Fruit fly (Drosophila melanogaster): Measurements from ENCODE around the gene Rpn12R.

Rpn12R gene

dm6 chr3L:15042470-15042869 lies at the start of gene Rpn12R:
Gene Rpn12R (minus strand): TSS chr3L:15042570.
- TF ChIP-seq toy (GFP tag; IDR thresholded peaks at IDR 0.05) (no peak), CG4424 (GFP tag; optimal IDR thresholded peaks at IDR 0.05) (no peak), Nf-YA (GFP tag; IDR thresholded peaks at IDR 0.05) (no peak), CG9609 (GFP tag; optimal IDR thresholded peaks at IDR 0.05) (no peak), Opbp (GFP tag; IDR thresholded peaks at IDR 0.05; ENCODE audit: partially characterized antibody) (no peak), E2f2 (GFP tag; IDR thresholded peaks at IDR 0.05) (no peak), kah (GFP tag; optimal IDR thresholded peaks at IDR 0.05) (no peak), CG13123 (GFP tag; optimal IDR thresholded peaks at IDR 0.05) (no peak)

DNA sequence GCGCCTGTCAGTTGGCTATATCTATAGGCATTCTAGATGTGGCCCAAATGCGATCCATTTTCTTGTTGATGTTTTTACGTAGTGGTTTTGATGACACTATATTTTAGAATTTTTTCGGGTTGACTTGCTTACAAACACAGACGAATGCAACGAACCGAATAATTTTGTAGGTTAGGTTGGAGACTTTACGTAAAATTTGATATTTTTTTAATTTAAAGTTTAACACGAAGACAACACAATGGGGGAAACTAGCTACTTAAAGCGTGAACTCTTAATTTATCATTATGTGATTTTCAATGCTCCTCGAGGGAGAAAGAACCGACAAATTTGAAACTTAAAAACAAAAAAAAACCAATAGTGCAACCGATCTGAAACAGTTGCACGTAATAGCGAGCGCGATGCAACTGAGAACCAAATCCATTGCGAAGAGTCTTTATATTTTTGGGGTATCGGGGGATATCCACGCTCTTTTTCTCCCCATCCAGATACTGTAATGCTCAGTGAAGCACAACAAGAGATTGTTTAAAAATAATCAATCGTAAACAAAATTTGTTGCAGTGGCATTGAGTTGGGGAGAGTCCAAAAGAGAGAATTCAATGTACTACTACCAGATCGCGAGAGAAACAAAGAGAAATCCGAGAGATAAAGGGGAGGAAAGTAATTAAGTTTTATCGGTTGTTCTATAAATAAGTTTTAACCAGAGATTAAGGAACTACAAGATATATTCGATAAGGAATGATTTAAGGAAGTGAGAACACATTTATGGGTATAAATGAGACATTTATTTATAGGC lies 47.7 kb upstream of the Rpn12R start:
- TF ChIP-seq bigmax (GFP tag; optimal IDR thresholded peaks at IDR 0.05), result peak; percentile 71
- TF ChIP-seq da (GFP tag; optimal IDR thresholded peaks at IDR 0.05), result no peak
- no peak for TF ChIP-seq row (GFP tag; IDR thresholded peaks at IDR 0.05)
- no peak for TF ChIP-seq mam (GFP tag; optimal IDR thresholded peaks at IDR 0.05)
- TF ChIP-seq CG4424 (GFP tag; optimal IDR thresholded peaks at IDR 0.05), result no peak
- TF ChIP-seq CG15479 (GFP tag; optimal IDR thresholded peaks at IDR 0.05), result no peak
- peak; percentile 5 for TF ChIP-seq yki (optimal IDR thresholded peaks at IDR 0.05)
- no peak for TF ChIP-seq CG11456 (GFP tag; IDR thresholded peaks at IDR 0.05)
- TF ChIP-seq Opbp (GFP tag; IDR thresholded peaks at IDR 0.05; ENCODE audit: partially characterized antibody), result peak; percentile 37; the same call in 1 of the 3 replicates
- no peak for TF ChIP-seq Optix (GFP tag; IDR thresholded peaks at IDR 0.05)
- TF ChIP-seq CG17568 (GFP tag; optimal IDR thresholded peaks at IDR 0.05), result no peak
- peak in 1 of 2 experiments; percentile 49 for TF ChIP-seq Pdp1 (GFP tag; optimal IDR thresholded peaks at IDR 0.05)
- no peak for TF ChIP-seq CG4404 (GFP tag; IDR thresholded peaks at IDR 0.05)
- TF ChIP-seq CG9437 (GFP tag; optimal IDR thresholded peaks at IDR 0.05), result peak; percentile 39
- TF ChIP-seq CG4360 (GFP tag; IDR thresholded peaks at IDR 0.05), result 0 out of 2 replicates have a peak, but pooled peaks have one; percentile 8
- peak; percentile 13 for TF ChIP-seq CG3163 (GFP tag; optimal IDR thresholded peaks at IDR 0.05)
- TF ChIP-seq CG2199 (GFP tag; IDR thresholded peaks at IDR 0.05), result peak; percentile 16; the same call in 1 of the 3 replicates
- TF ChIP-seq CG10959 (GFP tag; IDR thresholded peaks at IDR 0.05), result no peak
- TF ChIP-seq Trl (optimal IDR thresholded peaks at IDR 0.05), result peak; percentile 63 to 71
- no peak for TF ChIP-seq Trl (GFP tag; optimal IDR thresholded peaks at IDR 0.05)
- no peak for TF ChIP-seq Poxn (GFP tag; IDR thresholded peaks at IDR 0.05)
- peak; percentile 64 for TF ChIP-seq sens (GFP tag)
- no peak for TF ChIP-seq pfk (GFP tag; optimal IDR thresholded peaks at IDR 0.05)

DNA sequence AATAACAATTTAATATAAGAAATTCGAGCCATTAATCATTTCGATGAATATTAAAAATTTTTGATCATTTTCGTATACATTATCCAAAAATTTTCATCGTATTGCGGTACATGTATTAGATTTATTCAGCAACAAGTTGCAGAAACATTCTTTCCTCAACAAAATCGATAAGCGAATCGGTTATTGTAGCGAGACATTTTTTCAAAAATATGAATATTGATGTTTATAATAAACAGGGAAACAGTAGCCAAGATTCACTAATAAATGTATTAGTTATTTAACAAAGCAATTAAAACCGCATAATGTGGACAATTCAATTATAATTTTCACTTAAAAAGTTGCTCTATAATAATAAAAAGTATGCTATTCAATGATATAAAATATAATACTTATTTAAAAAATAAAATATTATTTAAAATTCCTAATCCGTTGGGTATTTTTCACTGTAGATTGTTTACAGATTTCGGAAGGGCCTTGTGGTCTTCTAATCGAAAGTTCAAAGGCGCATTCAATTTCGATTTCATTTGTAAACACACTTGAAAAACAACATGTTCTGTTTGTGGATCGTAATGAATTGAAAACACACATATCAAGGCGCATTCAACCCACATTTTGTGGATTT lies 46.8 kb upstream of the Rpn12R start:
- TF ChIP-seq dmrt99B (tag; optimal IDR thresholded peaks at IDR 0.05) (peak; percentile 42), CG10267 (tag; optimal IDR thresholded peaks at IDR 0.05) (peak; percentile 27), Sox102F (GFP tag; optimal IDR thresholded peaks at IDR 0.05) (peak; percentile 46), Hr78 (GFP tag; optimal IDR thresholded peaks at IDR 0.05) (peak in 1 of 2 experiments; percentile 33), stwl (tag; optimal IDR thresholded peaks at IDR 0.05) (peak; percentile 4), sug (tag; optimal IDR thresholded peaks at IDR 0.05) (peak; percentile 39), Camta (GFP tag; optimal IDR thresholded peaks at IDR 0.05) (no peak), CG10431 (GFP tag; optimal IDR thresholded peaks at IDR 0.05) (no peak), Oli (tag; optimal IDR thresholded peaks at IDR 0.05) (peak; percentile 5), CG12391 (tag; optimal IDR thresholded peaks at IDR 0.05) (peak; percentile 55), CG7928 (GFP tag; optimal IDR thresholded peaks at IDR 0.05) (no peak), CG13296 (GFP tag; optimal IDR thresholded peaks at IDR 0.05) (peak; percentile 18), Opbp (GFP tag; IDR thresholded peaks at IDR 0.05; ENCODE audit: partially characterized antibody) (no peak), CG7556 (GFP tag; optimal IDR thresholded peaks at IDR 0.05) (peak; percentile 17), CoRest (tag; optimal IDR thresholded peaks at IDR 0.05) (peak; percentile 24), sd (tag; optimal IDR thresholded peaks at IDR 0.05) (peak; percentile 14), Sox100B (GFP tag; optimal IDR thresholded peaks at IDR 0.05) (peak; percentile 37), CG31441 (GFP tag; IDR thresholded peaks at IDR 0.05) (peak; percentile 48), row (GFP tag; IDR thresholded peaks at IDR 0.05) (peak; percentile 41; the same call in 2 of the 3 replicates), unpg (GFP tag; optimal IDR thresholded peaks at IDR 0.05) (peak; percentile 40)
